Worm (Caenorhabditis elegans) whole organism, L2 larva: ENCODE measurements around the gene eif-2A.

Experiments
- F13H6.1 ChIP-seq: sonication (generic microtip); optimal IDR thresholded peaks from 2 replicates; lab custom pipeline; 2016; ENCODE audit warnings: missing genetic modification characterization, missing compliant biosample characterization
- aly-2 ChIP-seq: fragments of 150-350 bp; optimal IDR thresholded peaks from 2 replicates; lab custom pipeline; 2014; ENCODE audit warnings: missing biosample characterization, missing genetic modification characterization
- elt-1 ChIP-seq: fragments of 150-350 bp; optimal IDR thresholded peaks from 2 replicates; lab custom pipeline; 2014; ENCODE audit warnings: missing biosample characterization, missing genetic modification characterization
- elt-3 ChIP-seq: sonication (generic microtip); optimal IDR thresholded peaks from 2 replicates; lab custom pipeline; 2017; ENCODE audit warnings: missing biosample characterization, missing genetic modification characterization
- lsy-2 ChIP-seq, 2 experiments: fragments of 150-350 bp in 1 of 2; sonication (generic microtip) in 1 of 2; optimal IDR thresholded peaks; 2 replicates each; lab custom pipeline; 2014 to 2017; ENCODE audit warnings: missing biosample characterization in 2 of 2, missing genetic modification characterization in 2 of 2
- nhr-11 ChIP-seq: fragments of 150-350 bp; optimal IDR thresholded peaks from 2 replicates; lab custom pipeline; 2014; ENCODE audit warnings: missing biosample characterization, missing genetic modification characterization
- nhr-12 ChIP-seq: fragments of 150-350 bp; optimal IDR thresholded peaks from 2 replicates; lab custom pipeline; 2014; ENCODE audit warnings: missing biosample characterization, missing genetic modification characterization
- nhr-6 ChIP-seq: fragments of 150-350 bp; optimal IDR thresholded peaks from 2 replicates; lab custom pipeline; 2014; ENCODE audit warnings: missing biosample characterization, missing genetic modification characterization
- nhr-77 ChIP-seq: fragments of 150-350 bp; optimal IDR thresholded peaks from 2 replicates; lab custom pipeline; 2014; ENCODE audit warnings: missing biosample characterization, missing genetic modification characterization
- unc-62 ChIP-seq: fragments of 150-350 bp; optimal IDR thresholded peaks from 2 replicates; lab custom pipeline; 2014; ENCODE audit warnings: missing biosample characterization, missing genetic modification reagents, missing genetic modification characterization
- ztf-1 ChIP-seq: fragments of 200-800 bp; sonication (Bioruptor generic); conservative IDR thresholded peaks from 2 replicates; pipeline ENCODE4 v1.3.6; 2022; ENCODE audit warnings: missing genetic modification characterization, missing compliant biosample characterization

ce11 chrII:10435836-10436235 lies 19.2 kb downstream of the eif-2A start, which contains the start of gene cut-4:
- TF ChIP-seq lsy-2 (tag; optimal IDR thresholded peaks at IDR 0.05; lab: Kevin White, UChicago) (no peak), nhr-77 (tag; lab: Kevin White, UChicago) (no peak), elt-1 (tag; lab: Kevin White, UChicago) (no peak), nhr-12 (tag; lab: Kevin White, UChicago) (no peak), elt-3 (no peak), unc-62 (no peak), nhr-11 (no peak), nhr-6 (tag; lab: Kevin White, UChicago) (no peak), F13H6.1 (tag; lab: Kevin White, UChicago) (no peak), aly-2 (tag; lab: Kevin White, UChicago) (no peak), ztf-1 (no peak)
